Fruit fly (Drosophila melanogaster) Kc167 (cell line): Measurements from ENCODE around the gene Capa.

Source experiments
- Myc ChIP-seq: fragments of >200 bp; optimal IDR thresholded peaks from 2 replicates; lab custom pipeline; 2017; ENCODE audit warnings: missing external identifiers
- Sin3A ChIP-seq: fragments of >200 bp; optimal IDR thresholded peaks from 2 replicates; lab custom pipeline; 2018; ENCODE audit warnings: missing external identifiers
- h ChIP-seq: fragments of >200 bp; optimal IDR thresholded peaks from 3 replicates; lab custom pipeline; 2018; ENCODE audit warnings: missing external identifiers
- insv ChIP-seq: fragments of >200 bp; optimal IDR thresholded peaks from 3 replicates; lab custom pipeline; 2018; ENCODE audit warnings: missing external identifiers
- psq ChIP-seq: fragments of >200 bp; optimal IDR thresholded peaks from 2 replicates; lab custom pipeline; 2017; ENCODE audit warnings: missing external identifiers
- ttk ChIP-seq: sonication (Bioruptor generic); optimal IDR thresholded peaks from 2 replicates; lab custom pipeline; 2017; ENCODE audit warnings: missing external identifiers

- no peak for TF ChIP-seq Sin3A (lab: Kevin White, UChicago)
- no peak for TF ChIP-seq Myc
- TF ChIP-seq ttk (lab: Kevin White, UChicago), result no peak
- TF ChIP-seq insv (lab: Kevin White, UChicago), result no peak
- TF ChIP-seq h (lab: Kevin White, UChicago), result no peak
- no peak for TF ChIP-seq psq (lab: Kevin White, UChicago)
These were observed 16.1 kb upstream of the Capa start, which contains the start of gene alpha-Man-Ic for dm6 chr3R:29930286-29930685.
